Fruit fly (Drosophila melanogaster) whole organism, prepupa: ENCODE data around the gene eIF4E6.

Source experiments
- Blimp-1 ChIP-seq: fragments of 200-800 bp; sonication (Bioruptor generic); optimal IDR thresholded peaks from 3 replicates; lab custom pipeline; 2017; ENCODE audit warnings: missing biosample characterization, missing genetic modification characterization, mild to moderate bottlenecking, moderate library complexity, missing genetic modification reagents
- CG11294 ChIP-seq: fragments of 200-800 bp; sonication (Bioruptor generic); IDR thresholded peaks from 2 replicates; pipeline ENCODE4 v1.3.6; 2022; ENCODE audit warnings: missing biosample characterization, missing genetic modification characterization
- CG16779 ChIP-seq: fragments of 200-800 bp; sonication (Bioruptor generic); optimal IDR thresholded peaks from 3 replicates; lab custom pipeline; 2017; ENCODE audit warnings: missing biosample characterization, mild to moderate bottlenecking, missing genetic modification characterization
- CG31627 ChIP-seq: fragments of 200-800 bp; sonication (Bioruptor generic); optimal IDR thresholded peaks from 3 replicates; lab custom pipeline; 2016; ENCODE audit warnings: missing biosample characterization, missing genetic modification characterization
- CG8632 ChIP-seq: fragments of 200-800 bp; sonication (Bioruptor generic); optimal IDR thresholded peaks from 3 replicates; lab custom pipeline; 2016; ENCODE audit warnings: missing biosample characterization, missing genetic modification characterization
- Eip93F ChIP-seq: fragments of 200-800 bp; sonication (Bioruptor generic); optimal IDR thresholded peaks from 2 replicates; lab custom pipeline; 2016; ENCODE audit warnings: missing biosample characterization, mild to moderate bottlenecking, missing genetic modification characterization
- Ets21C ChIP-seq: fragments of 200-800 bp; sonication (Bioruptor generic); optimal IDR thresholded peaks from 3 replicates; lab custom pipeline; 2016; ENCODE audit warnings: missing biosample characterization, missing genetic modification characterization
- Sox102F ChIP-seq: fragments of 200-800 bp; sonication (Bioruptor generic); optimal IDR thresholded peaks from 2 replicates; lab custom pipeline; 2016; ENCODE audit warnings: missing biosample characterization, mild to moderate bottlenecking, missing genetic modification characterization
- Sox15 ChIP-seq: fragments of 200-800 bp; sonication (Bioruptor generic); optimal IDR thresholded peaks from 3 replicates; lab custom pipeline; 2016; ENCODE audit warnings: missing biosample characterization, missing genetic modification characterization
- dac ChIP-seq: fragments of 200-800 bp; sonication (Bioruptor generic); optimal IDR thresholded peaks from 2 replicates; lab custom pipeline; 2017; ENCODE audit warnings: missing biosample characterization, mild to moderate bottlenecking, missing genetic modification characterization
- eg ChIP-seq: fragments of 200-800 bp; sonication (Bioruptor generic); IDR thresholded peaks from 3 replicates; pipeline ENCODE4 v1.3.6; 2022; ENCODE audit warnings: missing biosample characterization, missing genetic modification characterization
- spab ChIP-seq: fragments of 200-800 bp; sonication (Bioruptor generic); optimal IDR thresholded peaks from 2 replicates; lab custom pipeline; 2017; ENCODE audit warnings: missing biosample characterization, mild to moderate bottlenecking, missing genetic modification characterization, missing genetic modification reagents
- ss ChIP-seq, 2 experiments: fragments of 200-800 bp; sonication (Bioruptor generic); optimal IDR thresholded peaks; 2 replicates in 1 of 2; 3 replicates in 1 of 2; lab custom pipeline; 2017 to 2018; ENCODE audit warnings: mild to moderate bottlenecking in 2 of 2, missing biosample characterization in 2 of 2, missing genetic modification characterization in 2 of 2, moderate library complexity in 1 of 2

DNA sequence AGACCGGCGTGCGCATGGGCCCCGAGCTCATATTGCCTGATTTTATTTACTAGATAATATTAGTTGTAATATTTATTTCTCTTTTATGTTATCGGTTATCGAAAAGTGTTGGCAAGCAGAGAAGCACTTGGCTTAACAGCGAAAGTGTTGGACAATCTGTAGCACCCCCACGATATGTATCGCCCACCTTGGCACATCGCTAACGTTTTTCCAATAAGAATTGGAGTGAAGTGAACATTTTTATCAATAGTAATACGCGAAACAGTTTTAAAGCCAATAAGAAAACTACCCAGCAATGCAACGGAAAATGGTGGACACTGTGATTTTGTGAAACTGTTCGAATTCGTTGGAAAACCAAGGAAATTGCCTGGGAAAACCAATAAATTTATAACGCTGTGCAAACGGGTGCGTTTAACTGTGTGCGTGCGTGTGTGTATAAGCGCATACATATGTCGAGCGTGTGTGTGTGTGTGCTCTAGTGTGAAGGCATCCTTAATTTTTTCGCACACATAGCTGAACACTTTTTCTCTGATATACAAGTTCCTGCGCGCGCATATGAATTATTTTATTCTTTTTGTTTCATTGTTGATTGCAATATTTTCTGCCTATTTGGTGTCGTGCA is 12.1 kb upstream of the eIF4E6 start, which contains the start of the genes Slu7 and Pkc98E:
- no peak for TF ChIP-seq Eip93F (GFP tag; lab: Kevin White, UChicago)
- TF ChIP-seq Blimp-1 (GFP tag; lab: Kevin White, UChicago): no peak
- TF ChIP-seq CG31627 (GFP tag; lab: Kevin White, UChicago): peak; percentile 67
- peak; percentile 36 for TF ChIP-seq dac
- no peak for TF ChIP-seq spab (GFP tag; lab: Kevin White, UChicago)
- TF ChIP-seq Sox102F (GFP tag; lab: Kevin White, UChicago): peak; percentile 63
- peak; percentile 45 for TF ChIP-seq Ets21C (GFP tag; lab: Kevin White, UChicago)
- no peak for TF ChIP-seq CG16779 (tag; lab: Kevin White, UChicago)
- TF ChIP-seq CG11294: no peak
- peak; percentile 2 for TF ChIP-seq CG8632 (GFP tag; lab: Kevin White, UChicago)
- peak; percentile 50; the same call in 2 of the 3 replicates for TF ChIP-seq eg (GFP tag; lab: Robert Waterston, UW)
- peak; percentile 0 for TF ChIP-seq Sox15 (GFP tag; lab: Kevin White, UChicago)
- peak in 1 of 2 experiments; percentile 14 for TF ChIP-seq ss (GFP tag; optimal IDR thresholded peaks at IDR 0.05; lab: Kevin White, UChicago)
